Fruit fly (Drosophila melanogaster): ENCODE measurements around the gene CG16721.

The CG16721 gene

dm6 chrX:5901628-5902213, 22.1 kb downstream of the CG16721 start (continued):
- TF ChIP-seq Hand (GFP tag; optimal IDR thresholded peaks at IDR 0.05), result no peak
- no peak for TF ChIP-seq CG6689 (GFP tag; IDR thresholded peaks at IDR 0.05)
- TF ChIP-seq ash1 (GFP tag; optimal IDR thresholded peaks at IDR 0.05), result peak; percentile 45
- TF ChIP-seq ato (GFP tag; IDR thresholded peaks at IDR 0.05; ENCODE audit: partially characterized antibody), result 0 out of 2 replicates have a peak, but pooled peaks have one; percentile 20
- no peak for TF ChIP-seq NfI (GFP tag; optimal IDR thresholded peaks at IDR 0.05)
- no peak for TF ChIP-seq fd64A (GFP tag; optimal IDR thresholded peaks at IDR 0.05)
- TF ChIP-seq pb (GFP tag; optimal IDR thresholded peaks at IDR 0.05), result peak; percentile 31
- no peak for TF ChIP-seq CG33213 (GFP tag; optimal IDR thresholded peaks at IDR 0.05)
- TF ChIP-seq CG8359 (GFP tag; optimal IDR thresholded peaks at IDR 0.05; ENCODE audit: borderline replicate concordance), result no peak
- TF ChIP-seq CG1529 (GFP tag; optimal IDR thresholded peaks at IDR 0.05), result no peak
- TF ChIP-seq CG15011 (GFP tag; optimal IDR thresholded peaks at IDR 0.05), result no peak
- TF ChIP-seq Hr78 (GFP tag; optimal IDR thresholded peaks at IDR 0.05), result no peak
- TF ChIP-seq tin (GFP tag; optimal IDR thresholded peaks at IDR 0.05), result no peak
- peak; percentile 17 for TF ChIP-seq oc (tag; optimal IDR thresholded peaks at IDR 0.05)
- no peak; the same call in 2 of the 3 replicates for TF ChIP-seq CG11695 (GFP tag; IDR thresholded peaks at IDR 0.05)
- no peak for TF ChIP-seq gce (GFP tag; IDR thresholded peaks at IDR 0.05)
- TF ChIP-seq CG16813 (GFP tag; IDR thresholded peaks at IDR 0.05; ENCODE audit: partially characterized antibody), result no peak
- peak; percentile 35 for TF ChIP-seq YL-1 (GFP tag; optimal IDR thresholded peaks at IDR 0.05)
- no peak for TF ChIP-seq CG9437 (GFP tag; optimal IDR thresholded peaks at IDR 0.05)
- TF ChIP-seq Neu2 (GFP tag; optimal IDR thresholded peaks at IDR 0.05; ENCODE audit: borderline replicate concordance), result no peak
- no peak for TF ChIP-seq en (GFP tag; optimal IDR thresholded peaks at IDR 0.05)
- TF ChIP-seq CG11723 (GFP tag; optimal IDR thresholded peaks at IDR 0.05), result no peak
- TF ChIP-seq Dbx (GFP tag; IDR thresholded peaks at IDR 0.05), result peak; percentile 77; the same call in 2 of the 3 replicates
- no peak for TF ChIP-seq CG9797 (GFP tag; optimal IDR thresholded peaks at IDR 0.05)
- TF ChIP-seq eyg (GFP tag; optimal IDR thresholded peaks at IDR 0.05), result peak; percentile 13
- no peak for TF ChIP-seq CG2202 (tag; optimal IDR thresholded peaks at IDR 0.05)
- TF ChIP-seq pfk (GFP tag; optimal IDR thresholded peaks at IDR 0.05), result peak; percentile 51
- no peak for TF ChIP-seq CG8281 (tag; optimal IDR thresholded peaks at IDR 0.05)
- TF ChIP-seq shn (GFP tag; optimal IDR thresholded peaks at IDR 0.05), result no peak
- peak; percentile 32; the same call in 1 of the 2 replicates for TF ChIP-seq bbx (GFP tag; IDR thresholded peaks at IDR 0.05; ENCODE audit: partially characterized antibody)
- no peak for TF ChIP-seq CG6683 (GFP tag; optimal IDR thresholded peaks at IDR 0.05)
- peak; percentile 36 for TF ChIP-seq wek (GFP tag; optimal IDR thresholded peaks at IDR 0.05)
- peak; percentile 63 for TF ChIP-seq Hmr (GFP tag; optimal IDR thresholded peaks at IDR 0.05)
- TF ChIP-seq CG10654 (GFP tag; optimal IDR thresholded peaks at IDR 0.05), result no peak
- TF ChIP-seq pho (GFP tag; optimal IDR thresholded peaks at IDR 0.05), result no peak
- no peak for TF ChIP-seq CG1602 (GFP tag; optimal IDR thresholded peaks at IDR 0.05)
- TF ChIP-seq CG4424 (GFP tag; optimal IDR thresholded peaks at IDR 0.05), result no peak
- no peak for TF ChIP-seq ssp (GFP tag; IDR thresholded peaks at IDR 0.05)
- TF ChIP-seq dati (GFP tag; IDR thresholded peaks at IDR 0.05), result no peak
- TF ChIP-seq fru (optimal IDR thresholded peaks at IDR 0.05), result no peak

- 0 out of 2 replicates have a peak, but pooled peaks have one; percentile 16 for TF ChIP-seq CkIIα-i1 (GFP tag; IDR thresholded peaks at IDR 0.05)
- TF ChIP-seq CoRest (tag; optimal IDR thresholded peaks at IDR 0.05), result no peak
- no peak for TF ChIP-seq CG15269 (tag; optimal IDR thresholded peaks at IDR 0.05)
- no peak for TF ChIP-seq CG12942 (GFP tag; optimal IDR thresholded peaks at IDR 0.05)
- no peak for TF ChIP-seq wor (GFP tag; IDR thresholded peaks at IDR 0.05)
- TF ChIP-seq CG6813 (GFP tag; optimal IDR thresholded peaks at IDR 0.05), result no peak
- peak; percentile 11; the same call in 1 of the 3 replicates for TF ChIP-seq CG2889 (GFP tag; IDR thresholded peaks at IDR 0.05)
- TF ChIP-seq lilli (GFP tag; optimal IDR thresholded peaks at IDR 0.05), result peak; percentile 32
- TF ChIP-seq chn (GFP tag; optimal IDR thresholded peaks at IDR 0.05), result no peak
- TF ChIP-seq sens (GFP tag), result peak; percentile 41
- peak; percentile 63 for TF ChIP-seq Med (GFP tag)
- TF ChIP-seq pum (GFP tag; optimal IDR thresholded peaks at IDR 0.05), result no peak
- TF ChIP-seq Dip3 (GFP tag; optimal IDR thresholded peaks at IDR 0.05), result no peak
Observed at dm6 chrX:5902701-5903100, 23.0 kb downstream of the CG16721 start.
